Worm (Caenorhabditis elegans) whole organism, mixed stage, embryonic: ENCODE data around the gene pro-2.

Source experiments
- M03D4.4 ChIP-seq: sonication (generic microtip); optimal IDR thresholded peaks from 2 replicates; lab custom pipeline; 2017; ENCODE audit warnings: mild to moderate bottlenecking, missing genetic modification characterization, missing compliant biosample characterization
- bed-3 ChIP-seq: fragments of 200-800 bp; sonication (Bioruptor generic); optimal IDR thresholded peaks from 3 replicates; lab custom pipeline; 2018; ENCODE audit warnings: mild to moderate bottlenecking, missing genetic modification characterization, moderate library complexity, missing compliant biosample characterization
- blmp-1 ChIP-seq: fragments of 150-350 bp; optimal IDR thresholded peaks from 2 replicates; lab custom pipeline; 2014; ENCODE audit warnings: missing biosample characterization, missing genetic modification characterization
- ceh-39 ChIP-seq: fragments of 150-350 bp; optimal IDR thresholded peaks from 2 replicates; lab custom pipeline; 2014; ENCODE audit warnings: missing biosample characterization, missing genetic modification characterization
- ceh-43 ChIP-seq: fragments of 200-800 bp; sonication (Bioruptor generic); optimal IDR thresholded peaks from 2 replicates; lab custom pipeline; 2018; ENCODE audit warnings: mild to moderate bottlenecking, missing genetic modification characterization, moderate library complexity, missing compliant biosample characterization
- ceh-83 ChIP-seq: fragments of 200-800 bp; sonication (Bioruptor generic); optimal IDR thresholded peaks from 2 replicates; lab custom pipeline; 2018; ENCODE audit warnings: mild to moderate bottlenecking, missing genetic modification characterization, missing compliant biosample characterization
- ces-1 ChIP-seq: fragments of 150-350 bp; optimal IDR thresholded peaks from 2 replicates; lab custom pipeline; 2014; ENCODE audit warnings: missing biosample characterization, missing genetic modification reagents, missing genetic modification characterization
- cnd-1 ChIP-seq: fragments of 200-800 bp; sonication (Bioruptor generic); optimal IDR thresholded peaks from 2 replicates; lab custom pipeline; 2018; ENCODE audit warnings: mild to moderate bottlenecking, missing genetic modification characterization, missing compliant biosample characterization
- drap-1 ChIP-seq: fragments of 200-800 bp; sonication (Bioruptor generic); optimal IDR thresholded peaks from 3 replicates; lab custom pipeline; 2018; ENCODE audit warnings: mild to moderate bottlenecking, missing genetic modification characterization, missing compliant biosample characterization
- elt-1 ChIP-seq: sonication (generic microtip); optimal IDR thresholded peaks from 2 replicates; lab custom pipeline; 2017; ENCODE audit warnings: missing genetic modification characterization, mild to moderate bottlenecking, missing compliant biosample characterization, antibody characterized with exemption, moderate library complexity, borderline replicate concordance; ENCODE audit not compliant: insufficient read depth
- elt-3 ChIP-seq: fragments of 150-350 bp; optimal IDR thresholded peaks from 2 replicates; lab custom pipeline; 2014; ENCODE audit warnings: missing biosample characterization, missing genetic modification characterization
- flh-1 ChIP-seq: fragments of 200-800 bp; sonication (Bioruptor generic); optimal IDR thresholded peaks from 2 replicates; lab custom pipeline; 2018; ENCODE audit warnings: mild to moderate bottlenecking, missing genetic modification characterization, moderate library complexity, missing compliant biosample characterization
- ham-2 ChIP-seq: fragments of 200-800 bp; sonication (Bioruptor generic); optimal IDR thresholded peaks from 2 replicates; lab custom pipeline; 2018; ENCODE audit warnings: mild to moderate bottlenecking, missing genetic modification characterization, missing compliant biosample characterization
- hlh-1 ChIP-seq: fragments of 150-350 bp; optimal IDR thresholded peaks from 2 replicates; lab custom pipeline; 2014; ENCODE audit warnings: missing biosample characterization, missing genetic modification reagents, missing genetic modification characterization
- lin-13 ChIP-seq: fragments of 150-350 bp; optimal IDR thresholded peaks from 2 replicates; lab custom pipeline; 2014; ENCODE audit warnings: missing biosample characterization, missing genetic modification characterization
- lin-32 ChIP-seq: fragments of 200-800 bp; sonication (Bioruptor generic); optimal IDR thresholded peaks from 2 replicates; lab custom pipeline; 2018; ENCODE audit warnings: mild to moderate bottlenecking, missing genetic modification characterization, missing compliant biosample characterization
- lsy-2 ChIP-seq: fragments of 150-350 bp; optimal IDR thresholded peaks from 2 replicates; lab custom pipeline; 2014; ENCODE audit warnings: missing biosample characterization, missing genetic modification characterization
- mab-5 ChIP-seq: fragments of 150-350 bp; optimal IDR thresholded peaks from 2 replicates; lab custom pipeline; 2014; ENCODE audit warnings: missing biosample characterization, missing genetic modification characterization
- mep-1 ChIP-seq: fragments of 150-350 bp; optimal IDR thresholded peaks from 2 replicates; lab custom pipeline; 2017; ENCODE audit warnings: missing biosample characterization, missing genetic modification reagents, missing genetic modification characterization, inconsistent platforms
- mls-2 ChIP-seq: sonication (generic microtip); optimal IDR thresholded peaks from 2 replicates; lab custom pipeline; 2016; ENCODE audit warnings: mild to moderate bottlenecking, missing genetic modification characterization, moderate library complexity, missing compliant biosample characterization
- nhr-12 ChIP-seq: fragments of 150-350 bp; optimal IDR thresholded peaks from 2 replicates; lab custom pipeline; 2014; ENCODE audit warnings: missing biosample characterization, missing genetic modification characterization
- nhr-2 ChIP-seq: fragments of 150-350 bp; optimal IDR thresholded peaks from 2 replicates; lab custom pipeline; 2014; ENCODE audit warnings: missing biosample characterization, missing genetic modification characterization
- nhr-237 ChIP-seq: fragments of 150-350 bp; optimal IDR thresholded peaks from 2 replicates; lab custom pipeline; 2014; ENCODE audit warnings: missing biosample characterization, missing genetic modification characterization
- nhr-28 ChIP-seq: fragments of 150-350 bp; optimal IDR thresholded peaks from 2 replicates; lab custom pipeline; 2014; ENCODE audit warnings: missing biosample characterization, missing genetic modification characterization
- nhr-76 ChIP-seq: sonication (generic microtip); optimal IDR thresholded peaks from 2 replicates; lab custom pipeline; 2017; ENCODE audit warnings: missing biosample characterization, missing genetic modification characterization
- pha-4 ChIP-seq: fragments of 150-350 bp; optimal IDR thresholded peaks from 2 replicates; lab custom pipeline; 2018; ENCODE audit warnings: missing biosample characterization, missing genetic modification reagents, missing genetic modification characterization
- sem-2 ChIP-seq: fragments of 200-800 bp; sonication (Bioruptor generic); optimal IDR thresholded peaks from 2 replicates; lab custom pipeline; 2018; ENCODE audit warnings: mild to moderate bottlenecking, missing genetic modification characterization, missing compliant biosample characterization
- snpc-4 ChIP-seq: fragments of 150-350 bp; optimal IDR thresholded peaks from 2 replicates; lab custom pipeline; 2014; ENCODE audit warnings: missing biosample characterization, missing genetic modification characterization
- sptf-1 ChIP-seq: sonication (generic microtip); optimal IDR thresholded peaks from 2 replicates; lab custom pipeline; 2017; ENCODE audit warnings: mild to moderate bottlenecking, missing genetic modification characterization, moderate library complexity, missing compliant biosample characterization
- tbx-8 ChIP-seq: fragments of 200-800 bp; sonication (Bioruptor generic); optimal IDR thresholded peaks from 2 replicates; lab custom pipeline; 2018; ENCODE audit warnings: mild to moderate bottlenecking, missing genetic modification characterization, moderate library complexity, missing compliant biosample characterization
- unc-120 ChIP-seq: sonication (generic microtip); optimal IDR thresholded peaks from 2 replicates; lab custom pipeline; 2017; ENCODE audit warnings: missing genetic modification characterization, missing compliant biosample characterization; ENCODE audit not compliant: poor library complexity, severe bottlenecking
- unc-39 ChIP-seq: fragments of 150-350 bp; optimal IDR thresholded peaks from 2 replicates; lab custom pipeline; 2014; ENCODE audit warnings: missing biosample characterization, missing genetic modification characterization
- unc-62 ChIP-seq: fragments of 150-350 bp; optimal IDR thresholded peaks from 2 replicates; lab custom pipeline; 2014; ENCODE audit warnings: missing biosample characterization, missing genetic modification reagents, missing genetic modification characterization
- zip-8 ChIP-seq: fragments of 150-350 bp; optimal IDR thresholded peaks from 2 replicates; lab custom pipeline; 2014; ENCODE audit warnings: missing biosample characterization, missing genetic modification characterization
- ztf-11 ChIP-seq: fragments of 150-350 bp; optimal IDR thresholded peaks from 2 replicates; lab custom pipeline; 2014; ENCODE audit warnings: missing biosample characterization, missing genetic modification characterization

pro-2 gene

DNA sequence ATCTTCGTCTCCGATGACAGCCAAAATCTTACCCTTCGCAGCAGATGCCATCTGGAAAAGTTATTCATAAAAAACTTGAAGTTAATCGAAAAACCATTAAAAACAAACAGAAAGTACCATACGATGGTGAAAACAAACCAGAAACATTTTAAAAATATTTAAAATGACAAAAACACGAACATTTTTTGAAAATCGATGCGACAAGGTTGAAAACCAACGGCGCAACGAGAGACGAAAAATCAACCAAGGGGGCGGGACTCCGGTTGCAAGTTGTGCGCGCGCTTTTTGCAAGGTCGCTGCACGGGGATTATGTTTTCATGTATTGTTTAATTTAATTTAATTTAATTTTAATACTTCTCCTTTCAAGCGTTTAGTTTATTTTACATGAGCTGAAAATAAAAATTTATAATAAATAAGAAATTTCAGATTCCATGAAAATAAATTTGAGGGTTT is 41.2 kb downstream of the pro-2 start, which contains the start of gene vha-9:
Gene vha-9 (minus strand): TSS at position 51 of the 453 bp plus-strand sequence.
- TF ChIP-seq bed-3 (GFP tag; lab: Kevin White, UChicago) (peak; percentile 11), drap-1 (no peak), M03D4.4 (tag; lab: Kevin White, UChicago) (peak; percentile 13), mep-1 (tag; lab: Kevin White, UChicago) (peak; percentile 56), ceh-39 (no peak), hlh-1 (tag; lab: Kevin White, UChicago) (peak; percentile 28), blmp-1 (tag; lab: Kevin White, UChicago) (no peak), lsy-2 (tag; lab: Kevin White, UChicago) (peak; percentile 57), lin-32 (GFP tag; lab: Kevin White, UChicago) (no peak), ceh-43 (GFP tag; lab: Kevin White, UChicago) (no peak), pha-4 (tag; lab: Kevin White, UChicago) (peak; percentile 7), sptf-1 (tag; lab: Kevin White, UChicago) (peak; percentile 74), nhr-2 (tag; lab: Kevin White, UChicago) (peak; percentile 3), zip-8 (tag; lab: Kevin White, UChicago) (no peak), ces-1 (GFP tag; lab: Kevin White, UChicago) (peak; percentile 91)

DNA sequence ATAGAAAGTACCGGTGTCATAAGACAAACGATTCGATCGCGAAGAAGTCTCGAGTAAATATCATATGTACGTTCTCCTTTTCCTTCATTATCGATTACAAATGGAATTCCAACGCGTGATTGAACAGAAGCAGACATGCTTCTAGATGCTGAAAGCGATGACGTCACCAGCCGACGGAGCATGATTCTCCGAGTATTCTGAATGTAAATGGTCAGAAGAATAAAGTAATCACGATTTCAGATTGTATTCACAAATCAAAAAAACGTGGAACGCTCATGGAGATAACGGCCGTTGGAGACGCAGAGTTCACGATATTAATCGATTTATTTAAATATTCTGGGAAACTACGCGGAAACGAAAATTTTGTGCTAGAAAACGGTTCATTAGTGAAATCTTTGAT is 42.3 kb downstream of the pro-2 start, which contains the start of gene clpp-1:
Gene clpp-1 (minus strand): TSS at position 197 of the 400 bp plus-strand sequence.
- TF ChIP-seq elt-1 (no peak), zip-8 (tag; lab: Kevin White, UChicago) (peak; percentile 17), ztf-11 (no peak), lin-32 (GFP tag; lab: Kevin White, UChicago) (no peak), mab-5 (tag; lab: Kevin White, UChicago) (no peak), drap-1 (no peak)

DNA sequence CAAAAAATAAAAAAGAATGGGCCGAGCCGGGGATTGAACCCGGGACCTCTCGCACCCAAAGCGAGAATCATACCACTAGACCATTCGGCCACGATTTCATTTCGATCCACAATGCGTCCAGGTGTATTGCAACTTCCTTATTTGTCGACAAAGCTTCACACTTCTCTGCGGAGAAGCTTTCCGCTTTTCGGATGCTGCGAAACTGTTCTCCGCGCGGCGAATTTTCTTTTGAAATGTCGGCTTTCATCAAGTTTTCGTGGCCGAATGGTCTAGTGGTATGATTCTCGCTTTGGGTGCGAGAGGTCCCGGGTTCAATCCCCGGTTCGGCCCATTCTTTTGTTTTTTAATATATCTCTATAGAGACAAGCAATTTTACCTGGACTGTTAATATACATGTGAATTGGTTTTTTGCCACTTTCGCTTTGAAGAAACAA is 42.8 kb downstream of the pro-2 start:
- peak; percentile 41 for TF ChIP-seq sptf-1 (tag; lab: Kevin White, UChicago)

DNA sequence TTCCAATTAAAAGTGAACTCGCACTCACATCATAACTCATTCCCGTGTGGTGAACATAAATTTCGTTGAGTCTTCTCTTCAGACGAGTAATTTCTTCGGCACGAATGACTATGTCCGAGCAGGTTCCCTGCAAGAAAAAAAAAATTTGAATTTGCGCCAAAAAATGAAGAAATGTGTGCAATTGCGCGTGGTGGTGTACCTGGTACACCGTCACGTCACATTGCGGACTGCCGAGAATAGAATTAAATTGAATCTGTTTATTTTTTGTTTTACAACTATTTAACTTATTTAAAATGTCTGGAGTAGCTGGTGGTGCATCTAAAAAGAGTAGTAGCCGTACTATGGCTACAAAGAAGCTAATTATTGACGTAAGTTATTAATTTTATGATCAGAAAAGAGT is 44.0 kb downstream of the pro-2 start, which contains the start of gene mdt-22:
Gene mdt-22 (plus strand): TSS at position 263 of the 400 bp plus-strand sequence.
- TF ChIP-seq ceh-43 (GFP tag; lab: Kevin White, UChicago) (peak; percentile 26), cnd-1 (tag; lab: Kevin White, UChicago) (peak; percentile 28), ham-2 (GFP tag; lab: Kevin White, UChicago) (no peak), nhr-12 (tag; lab: Kevin White, UChicago) (no peak), lin-32 (GFP tag; lab: Kevin White, UChicago) (no peak), bed-3 (GFP tag; lab: Kevin White, UChicago) (no peak), nhr-28 (tag; lab: Kevin White, UChicago) (no peak), zip-8 (tag; lab: Kevin White, UChicago) (no peak), tbx-8 (GFP tag; lab: Kevin White, UChicago) (no peak), elt-3 (tag; lab: Kevin White, UChicago) (peak; percentile 6), sptf-1 (tag; lab: Kevin White, UChicago) (peak; percentile 72), mab-5 (tag; lab: Kevin White, UChicago) (no peak), lin-13 (tag; lab: Kevin White, UChicago) (peak; percentile 81), mls-2 (peak; percentile 39), pha-4 (tag; lab: Kevin White, UChicago) (peak; percentile 59), hlh-1 (tag; lab: Kevin White, UChicago) (peak; percentile 68), unc-62 (no peak), sem-2 (GFP tag; lab: Kevin White, UChicago) (no peak), snpc-4 (tag; lab: Kevin White, UChicago) (no peak), nhr-76 (tag; lab: Kevin White, UChicago) (no peak), M03D4.4 (tag; lab: Kevin White, UChicago) (peak; percentile 66), unc-120 (tag; lab: Kevin White, UChicago) (peak; percentile 96), unc-39 (tag; lab: Kevin White, UChicago) (no peak), flh-1 (no peak), blmp-1 (tag; lab: Kevin White, UChicago) (no peak), nhr-237 (peak; percentile 52), mep-1 (tag; lab: Kevin White, UChicago) (peak; percentile 89), ztf-11 (no peak), ceh-83 (GFP tag; lab: Kevin White, UChicago) (no peak), lsy-2 (tag; lab: Kevin White, UChicago) (peak; percentile 81), ces-1 (GFP tag; lab: Kevin White, UChicago) (peak; percentile 92), drap-1 (peak; percentile 70), ceh-39 (peak; percentile 28), nhr-2 (tag; lab: Kevin White, UChicago) (peak; percentile 2), elt-1 (no peak)
